Fruit fly (Drosophila melanogaster) whole organism, embryonic: ENCODE results near the gene mRpS31.

Experiments used
- Awh ChIP-seq: fragments of 200-800 bp; sonication (Bioruptor generic); IDR thresholded peaks from 2 replicates; pipeline ENCODE4, ENCODE4 v1.3.6; 2022; ENCODE audit warnings: missing biosample characterization, missing genetic modification characterization
- B-H1 ChIP-seq: fragments of 200-800 bp; sonication (Bioruptor generic); IDR thresholded peaks from 3 replicates; pipeline ENCODE4 v1.3.6; 2022; ENCODE audit warnings: missing biosample characterization, missing genetic modification characterization
- Bteb2 ChIP-seq: fragments of 200-800 bp; sonication (Bioruptor generic); optimal IDR thresholded peaks from 2 replicates; lab custom pipeline; 2016; ENCODE audit warnings: missing biosample characterization, missing genetic modification characterization
- CG10274 ChIP-seq: fragments of 200-800 bp; sonication (Bioruptor generic); optimal IDR thresholded peaks from 3 replicates; lab custom pipeline; 2017; ENCODE audit warnings: missing biosample characterization, mild to moderate bottlenecking, missing genetic modification characterization
- CG11247 ChIP-seq: fragments of 200-800 bp; sonication (Bioruptor generic); IDR thresholded peaks from 2 replicates; pipeline ENCODE4 v1.3.6; 2022; ENCODE audit warnings: missing biosample characterization, missing genetic modification characterization
- CG13287 ChIP-seq: fragments of 200-800 bp; sonication (Bioruptor generic); IDR thresholded peaks from 2 replicates; pipeline ENCODE4 v1.3.6; 2022; ENCODE audit warnings: missing biosample characterization, missing genetic modification characterization; ENCODE audit not compliant: partially characterized antibody
- CG14014 ChIP-seq: fragments of 200-800 bp; sonication (Bioruptor generic); IDR thresholded peaks from 2 replicates; pipeline ENCODE4 v1.3.6; 2022; ENCODE audit warnings: missing biosample characterization, missing genetic modification characterization
- CG15269 ChIP-seq: fragments of 200-800 bp; sonication (Bioruptor generic); optimal IDR thresholded peaks from 2 replicates; lab custom pipeline; 2018; ENCODE audit warnings: missing biosample characterization, mild to moderate bottlenecking, missing genetic modification characterization, moderate library complexity
- CG17568 ChIP-seq: fragments of 200-800 bp; sonication (Bioruptor generic); optimal IDR thresholded peaks from 2 replicates; lab custom pipeline; 2018; ENCODE audit warnings: missing biosample characterization, mild to moderate bottlenecking, missing genetic modification characterization, moderate library complexity
- CG17612 ChIP-seq: fragments of 200-800 bp; sonication (Bioruptor generic); IDR thresholded peaks from 2 replicates; pipeline ENCODE4 v1.3.6; 2022; ENCODE audit warnings: missing biosample characterization, missing genetic modification characterization
- CG1792 ChIP-seq: fragments of 200-800 bp; sonication (Bioruptor generic); optimal IDR thresholded peaks from 2 replicates; lab custom pipeline; 2016; ENCODE audit warnings: missing biosample characterization, missing genetic modification characterization
- CG2116 ChIP-seq: fragments of 200-800 bp; sonication (Bioruptor generic); optimal IDR thresholded peaks from 3 replicates; lab custom pipeline; 2018; ENCODE audit warnings: missing biosample characterization, mild to moderate bottlenecking, missing genetic modification characterization
- CG2889 ChIP-seq: fragments of 200-800 bp; sonication (Bioruptor generic); IDR thresholded peaks from 3 replicates; pipeline ENCODE4 v1.3.6; 2022; ENCODE audit warnings: missing biosample characterization, missing genetic modification characterization
- CG32532 ChIP-seq: fragments of 200-800 bp; sonication (Bioruptor generic); IDR thresholded peaks from 2 replicates; pipeline ENCODE4 v1.3.6; 2022; ENCODE audit warnings: missing biosample characterization, missing genetic modification characterization
- CG4617 ChIP-seq: fragments of 200-800 bp; sonication (Bioruptor generic); optimal IDR thresholded peaks from 3 replicates; lab custom pipeline; 2016; ENCODE audit warnings: missing biosample characterization, missing genetic modification characterization, borderline replicate concordance
- CG5180 ChIP-seq: fragments of 200-800 bp; sonication (Bioruptor generic); optimal IDR thresholded peaks from 3 replicates; lab custom pipeline; 2017; ENCODE audit warnings: missing biosample characterization, missing genetic modification characterization, mild to moderate bottlenecking, moderate library complexity, missing genetic modification reagents
- CG6254 ChIP-seq: fragments of 200-800 bp; sonication (Bioruptor generic); optimal IDR thresholded peaks from 3 replicates; lab custom pipeline; 2017; ENCODE audit warnings: mild to moderate bottlenecking, missing biosample characterization, missing genetic modification reagents, missing genetic modification characterization
- CG6689 ChIP-seq: fragments of 200-800 bp; sonication (Bioruptor generic); IDR thresholded peaks from 2 replicates; pipeline ENCODE4 v1.3.6; 2022; ENCODE audit warnings: missing biosample characterization, missing genetic modification characterization
- CG7928 ChIP-seq: fragments of 200-800 bp; sonication (Bioruptor generic); optimal IDR thresholded peaks from 2 replicates; lab custom pipeline; 2017; ENCODE audit warnings: missing biosample characterization, mild to moderate bottlenecking, missing genetic modification characterization
- CG7963 ChIP-seq: fragments of 200-800 bp; sonication (Bioruptor generic); IDR thresholded peaks from 3 replicates; pipeline ENCODE4 v1.3.6; 2022; ENCODE audit warnings: missing biosample characterization, missing genetic modification characterization; ENCODE audit not compliant: partially characterized antibody
- CG8388 ChIP-seq: fragments of 200-800 bp; sonication (Bioruptor generic); optimal IDR thresholded peaks from 2 replicates; lab custom pipeline; 2019; ENCODE audit warnings: missing biosample characterization, mild to moderate bottlenecking, missing genetic modification characterization, moderate library complexity
- CG9876 ChIP-seq: fragments of 200-800 bp; sonication (Bioruptor generic); optimal IDR thresholded peaks from 2 replicates; lab custom pipeline; 2016; ENCODE audit warnings: missing biosample characterization, missing genetic modification characterization
- CHES-1-like ChIP-seq: fragments of 200-800 bp; sonication (Bioruptor generic); optimal IDR thresholded peaks from 2 replicates; lab custom pipeline; 2016; ENCODE audit warnings: missing biosample characterization, missing genetic modification characterization
- CrebB ChIP-seq: fragments of 200-800 bp; sonication (Bioruptor generic); optimal IDR thresholded peaks from 3 replicates; lab custom pipeline; 2018; ENCODE audit warnings: missing biosample characterization, mild to moderate bottlenecking, missing genetic modification characterization
- Elba2 ChIP-seq: fragments of 200-800 bp; sonication (Bioruptor generic); optimal IDR thresholded peaks from 3 replicates; lab custom pipeline; 2016; ENCODE audit warnings: missing biosample characterization, missing genetic modification characterization
- Gug ChIP-seq: fragments of 200-800 bp; sonication (Bioruptor generic); IDR thresholded peaks from 4 replicates; pipeline ENCODE4 v1.3.6; 2022; ENCODE audit warnings: missing biosample characterization, missing genetic modification characterization
- Hr3 ChIP-seq: fragments of 200-800 bp; sonication (Bioruptor generic); optimal IDR thresholded peaks from 3 replicates; lab custom pipeline; 2016; ENCODE audit warnings: missing biosample characterization, missing genetic modification characterization
- Hr51 ChIP-seq, 2 experiments: fragments of 200-800 bp; sonication (Bioruptor generic); optimal IDR thresholded peaks; 2 replicates in 1 of 2; 3 replicates in 1 of 2; lab custom pipeline; 2016 to 2018; ENCODE audit warnings: missing biosample characterization in 2 of 2, missing genetic modification characterization in 2 of 2, mild to moderate bottlenecking in 1 of 2, moderate library complexity in 1 of 2
- Neu2 ChIP-seq: fragments of 200-800 bp; sonication (Bioruptor generic); optimal IDR thresholded peaks from 3 replicates; lab custom pipeline; 2016; ENCODE audit warnings: missing biosample characterization, missing genetic modification characterization, borderline replicate concordance
- aop ChIP-seq: fragments of 200-800 bp; sonication (Bioruptor generic); IDR thresholded peaks from 2 replicates; pipeline ENCODE4 v1.3.6; 2022; ENCODE audit warnings: missing biosample characterization, missing genetic modification characterization
- dmrt99B ChIP-seq: fragments of 200-800 bp; sonication (Bioruptor generic); optimal IDR thresholded peaks from 2 replicates; lab custom pipeline; 2018; ENCODE audit warnings: missing biosample characterization, mild to moderate bottlenecking, missing genetic modification characterization, moderate library complexity
- dpn ChIP-seq, 2 experiments: fragments of 200-800 bp; sonication (Bioruptor generic); optimal IDR thresholded peaks; 3 replicates each; lab custom pipeline; 2016; ENCODE audit warnings: missing biosample characterization in 2 of 2, missing genetic modification characterization in 2 of 2
- esg ChIP-seq: fragments of 200-800 bp; sonication (Bioruptor generic); conservative IDR thresholded peaks from 2 replicates; pipeline ENCODE4 v1.3.6; 2022; ENCODE audit warnings: missing biosample characterization, missing genetic modification characterization
- fd102C ChIP-seq: fragments of 200-800 bp; sonication (Bioruptor generic); optimal IDR thresholded peaks from 2 replicates; lab custom pipeline; 2018; ENCODE audit warnings: missing biosample characterization, mild to moderate bottlenecking, missing genetic modification characterization, moderate library complexity
- h ChIP-seq: fragments of >200 bp; optimal IDR thresholded peaks from 2 replicates; lab custom pipeline; 2017
- hth ChIP-seq: fragments of >200 bp; optimal IDR thresholded peaks from 2 replicates; lab custom pipeline; 2017; ENCODE audit warnings: inconsistent platforms
- inv ChIP-seq: fragments of 200-800 bp; sonication (Bioruptor generic); IDR thresholded peaks from 2 replicates; pipeline ENCODE4 v1.3.6; 2022; ENCODE audit warnings: missing biosample characterization, missing genetic modification characterization; ENCODE audit not compliant: partially characterized antibody
- mam ChIP-seq: fragments of 200-800 bp; sonication (Bioruptor generic); optimal IDR thresholded peaks from 3 replicates; lab custom pipeline; 2016; ENCODE audit warnings: missing biosample characterization, missing genetic modification characterization
- mirr ChIP-seq: fragments of 200-800 bp; sonication (Bioruptor generic); optimal IDR thresholded peaks from 3 replicates; lab custom pipeline; 2018; ENCODE audit warnings: missing biosample characterization, mild to moderate bottlenecking, missing genetic modification characterization
- nom ChIP-seq: fragments of 200-800 bp; sonication (Bioruptor generic); optimal IDR thresholded peaks from 2 replicates; lab custom pipeline; 2017; ENCODE audit warnings: missing biosample characterization, missing genetic modification characterization, mild to moderate bottlenecking, moderate library complexity, missing genetic modification reagents
- otp ChIP-seq: fragments of 200-800 bp; sonication (Bioruptor generic); IDR thresholded peaks from 3 replicates; pipeline ENCODE4, ENCODE4 v1.3.6; 2022; ENCODE audit warnings: missing biosample characterization, missing genetic modification characterization
- row ChIP-seq: fragments of 200-800 bp; sonication (Bioruptor generic); IDR thresholded peaks from 3 replicates; pipeline ENCODE4 v1.3.6; 2022; ENCODE audit warnings: missing biosample characterization, missing genetic modification characterization
- sc ChIP-seq, 3 experiments: fragments of >200 bp in 2 of 3; fragments of 200-800 bp in 1 of 3; sonication (Bioruptor generic) in 1 of 3; optimal IDR thresholded peaks; 2 replicates in 2 of 3; 3 replicates in 1 of 3; lab custom pipeline; 2017; ENCODE audit warnings: mild to moderate bottlenecking in 1 of 3, missing biosample characterization in 1 of 3, missing genetic modification characterization in 1 of 3, missing genetic modification reagents in 1 of 3
- sim ChIP-seq: fragments of 200-800 bp; sonication (Bioruptor generic); IDR thresholded peaks from 2 replicates; pipeline ENCODE4 v1.3.6; 2022; ENCODE audit warnings: missing biosample characterization, missing genetic modification characterization
- unc-4 ChIP-seq: fragments of 200-800 bp; sonication (Bioruptor generic); IDR thresholded peaks from 2 replicates; pipeline ENCODE4 v1.3.6; 2022; ENCODE audit warnings: missing biosample characterization, missing genetic modification characterization; ENCODE audit not compliant: partially characterized antibody
- unpg ChIP-seq: fragments of 200-800 bp; sonication (Bioruptor generic); optimal IDR thresholded peaks from 3 replicates; lab custom pipeline; 2018; ENCODE audit warnings: missing biosample characterization, mild to moderate bottlenecking, missing genetic modification characterization, moderate library complexity
- wek ChIP-seq: fragments of 200-800 bp; sonication (Bioruptor generic); optimal IDR thresholded peaks from 3 replicates; lab custom pipeline; 2018; ENCODE audit warnings: missing biosample characterization, mild to moderate bottlenecking, missing genetic modification characterization, moderate library complexity
- zen ChIP-seq: fragments of 200-800 bp; sonication (Bioruptor generic); optimal IDR thresholded peaks from 3 replicates; lab custom pipeline; 2018; ENCODE audit warnings: missing biosample characterization, mild to moderate bottlenecking, missing genetic modification characterization, moderate library complexity
- zf30C ChIP-seq: fragments of 200-800 bp; sonication (Bioruptor generic); optimal IDR thresholded peaks from 3 replicates; lab custom pipeline; 2018; ENCODE audit warnings: missing biosample characterization, mild to moderate bottlenecking, missing genetic modification characterization

mRpS31 gene

DNA sequence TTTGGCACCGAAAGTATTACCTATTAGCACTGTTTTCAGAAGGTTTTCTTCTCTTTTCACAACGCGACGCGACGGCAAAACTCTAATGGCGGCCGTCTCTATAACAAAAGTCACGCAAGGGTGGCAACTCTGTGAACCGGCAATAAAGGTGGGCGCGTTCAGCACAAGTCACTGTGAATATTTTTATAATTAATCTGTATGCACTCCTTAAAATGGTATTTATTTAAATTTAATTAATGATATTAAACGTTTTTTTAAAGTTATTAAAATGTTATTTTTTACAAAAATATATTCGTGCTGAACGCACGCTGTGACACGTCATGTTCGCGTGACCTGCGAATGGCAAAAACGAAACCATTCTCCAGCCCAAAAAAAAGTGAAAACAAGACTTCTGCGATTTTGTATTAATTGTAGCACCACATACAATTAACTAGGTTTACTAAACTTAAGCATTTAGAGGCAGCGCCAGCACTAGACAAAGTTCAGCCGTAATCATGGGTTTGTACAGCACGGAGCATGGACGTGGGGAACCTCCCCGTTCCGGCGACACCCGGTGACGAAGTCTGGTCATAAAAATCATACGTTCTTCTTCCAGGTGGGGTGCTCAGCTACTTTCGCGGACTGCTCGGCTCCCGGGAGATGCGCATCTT, 22.1 kb upstream of the mRpS31 start, which contains the start of the genes brm and Arl1 (continued):
- TF ChIP-seq Hr51 (GFP tag; optimal IDR thresholded peaks at IDR 0.05; lab: Kevin White, UChicago) (peak; percentile 94 to 97), h (no peak), CG6254 (GFP tag; lab: Kevin White, UChicago) (peak; percentile 93), CG7928 (GFP tag; lab: Kevin White, UChicago) (peak; percentile 83), wek (GFP tag; lab: Kevin White, UChicago) (peak; percentile 72), CG13287 (GFP tag; lab: Robert Waterston, UW) (peak; percentile 72), Awh (peak; percentile 99), unpg (peak; percentile 98), CG7963 (no peak), mirr (peak; percentile 97), CG1792 (peak; percentile 72), fd102C (GFP tag; lab: Kevin White, UChicago) (peak; percentile 75), CG6689 (GFP tag; lab: Robert Waterston, UW) (peak; percentile 99), CG14014 (peak; percentile 99), dpn (GFP tag; optimal IDR thresholded peaks at IDR 0.05; lab: Kevin White, UChicago) (peak; percentile 93 to 97), CG8388 (GFP tag; lab: Kevin White, UChicago) (peak; percentile 94), Hr3 (GFP tag; lab: Kevin White, UChicago) (peak; percentile 98), unc-4 (0 out of 2 replicates have a peak, but pooled peaks have one; percentile 40), hth (no peak), B-H1 (GFP tag; lab: Robert Waterston, UW) (peak; percentile 99), CG11247 (GFP tag; lab: Robert Waterston, UW) (peak; percentile 99), esg (peak; percentile 99), mam (GFP tag; lab: Kevin White, UChicago) (peak; percentile 93), CG15269 (tag; lab: Kevin White, UChicago) (peak; percentile 99), aop (GFP tag; lab: Robert Waterston, UW) (peak; percentile 96), Bteb2 (GFP tag; lab: Kevin White, UChicago) (peak; percentile 88), CrebB (peak; percentile 94), CG17568 (no peak), CG5180 (GFP tag; lab: Kevin White, UChicago) (peak; percentile 87), nom (GFP tag; lab: Kevin White, UChicago) (peak; percentile 91), zf30C (GFP tag; lab: Kevin White, UChicago) (peak; percentile 60), sc (optimal IDR thresholded peaks at IDR 0.05; lab: Kevin White, UChicago) (no peak), sc (GFP tag; optimal IDR thresholded peaks at IDR 0.05; lab: Kevin White, UChicago) (peak; percentile 96), zen (tag; lab: Kevin White, UChicago) (peak; percentile 98), CG10274 (GFP tag; lab: Kevin White, UChicago) (peak; percentile 91), CG17612 (GFP tag; lab: Robert Waterston, UW) (peak; percentile 98), CG2889 (GFP tag; lab: Robert Waterston, UW) (peak; percentile 98), CHES-1-like (GFP tag; lab: Kevin White, UChicago) (peak; percentile 74), Neu2 (no peak), Elba2 (GFP tag; lab: Kevin White, UChicago) (peak; percentile 81), CG9876 (peak; percentile 73), otp (peak; percentile 98), row (GFP tag; lab: Robert Waterston, UW) (peak; percentile 100), CG2116 (GFP tag; lab: Kevin White, UChicago) (peak; percentile 87), CG32532 (GFP tag; lab: Robert Waterston, UW) (peak; percentile 99), inv (no peak; the same call in 1 of the 2 replicates), sim (GFP tag; lab: Robert Waterston, UW) (peak; percentile 97), CG4617 (peak; percentile 99), dmrt99B (tag; lab: Kevin White, UChicago) (peak; percentile 97), Gug (peak; percentile 98)
